Fruit fly (Drosophila melanogaster) whole organism, embryonic: ENCODE results near the gene Blos4.
A peak's percentile ranks its signal among the peaks of the same experiment; 100 is the strongest.

Experiments
- Adf1 ChIP-seq: fragments of 200-800 bp; sonication (Bioruptor generic); IDR thresholded peaks from 2 replicates; pipeline ENCODE4 v1.3.6; 2022; ENCODE audit warnings: missing biosample characterization, missing genetic modification characterization
- Asciz ChIP-seq: fragments of 200-800 bp; sonication (Bioruptor generic); optimal IDR thresholded peaks from 2 replicates; lab custom pipeline; 2017; ENCODE audit warnings: missing biosample characterization, mild to moderate bottlenecking, missing genetic modification characterization, missing genetic modification reagents
- Bdp1 ChIP-seq: fragments of 200-800 bp; sonication (Bioruptor generic); optimal IDR thresholded peaks from 3 replicates; lab custom pipeline; 2016; ENCODE audit warnings: missing biosample characterization, missing genetic modification characterization
- CG11398 ChIP-seq: fragments of 200-800 bp; sonication (Bioruptor generic); optimal IDR thresholded peaks from 2 replicates; lab custom pipeline; 2016; ENCODE audit warnings: missing biosample characterization, missing genetic modification characterization
- CG13123 ChIP-seq: fragments of 200-800 bp; sonication (Bioruptor generic); optimal IDR thresholded peaks from 2 replicates; lab custom pipeline; 2016; ENCODE audit warnings: missing biosample characterization, missing genetic modification characterization
- CG13624 ChIP-seq: fragments of 200-800 bp; sonication (Bioruptor generic); optimal IDR thresholded peaks from 2 replicates; lab custom pipeline; 2016; ENCODE audit warnings: missing biosample characterization, missing genetic modification characterization
- CG14710 ChIP-seq: fragments of 200-800 bp; sonication (Bioruptor generic); optimal IDR thresholded peaks from 3 replicates; lab custom pipeline; 2019; ENCODE audit warnings: missing biosample characterization, mild to moderate bottlenecking, missing genetic modification characterization, moderate library complexity
- CG16779 ChIP-seq: fragments of 200-800 bp; sonication (Bioruptor generic); IDR thresholded peaks from 2 replicates; pipeline ENCODE4 v1.3.6; 2022; ENCODE audit warnings: missing biosample characterization, missing genetic modification characterization
- CG18011 ChIP-seq: fragments of 200-800 bp; sonication (Bioruptor generic); optimal IDR thresholded peaks from 2 replicates; lab custom pipeline; 2017; ENCODE audit warnings: missing biosample characterization, missing genetic modification characterization, mild to moderate bottlenecking, moderate library complexity, missing genotype
- CG1832 ChIP-seq: fragments of 200-800 bp; sonication (Bioruptor generic); optimal IDR thresholded peaks from 2 replicates; lab custom pipeline; 2017; ENCODE audit warnings: missing biosample characterization, mild to moderate bottlenecking, missing genetic modification characterization, inconsistent platforms
- CG2202 ChIP-seq: fragments of 200-800 bp; sonication (Bioruptor generic); optimal IDR thresholded peaks from 2 replicates; lab custom pipeline; 2018; ENCODE audit warnings: missing biosample characterization, mild to moderate bottlenecking, missing genetic modification characterization
- CG32767 ChIP-seq: fragments of 200-800 bp; sonication (Bioruptor generic); IDR thresholded peaks from 2 replicates; pipeline ENCODE4 v1.3.6; 2022; ENCODE audit warnings: missing biosample characterization, missing genetic modification characterization
- CG3847 ChIP-seq: fragments of 200-800 bp; sonication (Bioruptor generic); IDR thresholded peaks from 2 replicates; pipeline ENCODE4 v1.3.6; 2022; ENCODE audit warnings: missing biosample characterization, missing genetic modification characterization
- CG4424 ChIP-seq: fragments of 200-800 bp; sonication (Bioruptor generic); optimal IDR thresholded peaks from 3 replicates; lab custom pipeline; 2016; ENCODE audit warnings: missing biosample characterization, missing genetic modification characterization
- CG5245 ChIP-seq: fragments of 200-800 bp; sonication (Bioruptor generic); optimal IDR thresholded peaks from 3 replicates; lab custom pipeline; 2016; ENCODE audit warnings: missing biosample characterization, missing genetic modification characterization
- CG6175 ChIP-seq: fragments of 200-800 bp; sonication (Bioruptor generic); IDR thresholded peaks from 3 replicates; pipeline ENCODE4 v1.3.6; 2022; ENCODE audit warnings: missing biosample characterization, missing genetic modification characterization
- CG6272 ChIP-seq: fragments of 200-800 bp; sonication (Bioruptor generic); IDR thresholded peaks from 2 replicates; pipeline ENCODE4 v1.3.6; 2022; ENCODE audit warnings: missing biosample characterization, missing genetic modification characterization
- CG6765 ChIP-seq: fragments of 200-800 bp; sonication (Bioruptor generic); optimal IDR thresholded peaks from 3 replicates; lab custom pipeline; 2017; ENCODE audit warnings: missing biosample characterization, mild to moderate bottlenecking, missing genetic modification characterization
- CG7745 ChIP-seq: fragments of 200-800 bp; sonication (Bioruptor generic); optimal IDR thresholded peaks from 2 replicates; lab custom pipeline; 2018; ENCODE audit warnings: missing biosample characterization, mild to moderate bottlenecking, missing genetic modification characterization, moderate library complexity
- CG8944 ChIP-seq: fragments of 200-800 bp; sonication (Bioruptor generic); optimal IDR thresholded peaks from 3 replicates; lab custom pipeline; 2016; ENCODE audit warnings: missing biosample characterization, missing genetic modification characterization
- ERR ChIP-seq: fragments of 200-800 bp; sonication (Bioruptor generic); optimal IDR thresholded peaks from 2 replicates; lab custom pipeline; 2016; ENCODE audit warnings: missing biosample characterization, missing genetic modification characterization
- Fer3 ChIP-seq: fragments of 200-800 bp; sonication (Bioruptor generic); optimal IDR thresholded peaks from 2 replicates; lab custom pipeline; 2018; ENCODE audit warnings: missing biosample characterization, mild to moderate bottlenecking, missing genetic modification characterization, moderate library complexity
- NfI ChIP-seq: fragments of 200-800 bp; sonication (Bioruptor generic); optimal IDR thresholded peaks from 3 replicates; lab custom pipeline; 2018; ENCODE audit warnings: missing biosample characterization, mild to moderate bottlenecking, missing genetic modification characterization, moderate library complexity
- Rx ChIP-seq: fragments of 200-800 bp; sonication (Bioruptor generic); IDR thresholded peaks from 2 replicates; pipeline ENCODE4 v1.3.6; 2022; ENCODE audit warnings: missing biosample characterization, missing genetic modification characterization
- Sox102F ChIP-seq: fragments of 200-800 bp; sonication (Bioruptor generic); optimal IDR thresholded peaks from 2 replicates; lab custom pipeline; 2018; ENCODE audit warnings: missing biosample characterization, mild to moderate bottlenecking, missing genetic modification characterization, moderate library complexity
- Sry-δ ChIP-seq: fragments of 200-800 bp; sonication (Bioruptor generic); optimal IDR thresholded peaks from 2 replicates; lab custom pipeline; 2016; ENCODE audit warnings: missing biosample characterization, missing genetic modification characterization
- TFAM ChIP-seq: fragments of 200-800 bp; sonication (Bioruptor generic); optimal IDR thresholded peaks from 2 replicates; lab custom pipeline; 2017; ENCODE audit warnings: missing biosample characterization, missing genetic modification characterization, inconsistent platforms
- abd-A ChIP-seq: fragments of 200-800 bp; sonication (Bioruptor generic); optimal IDR thresholded peaks from 3 replicates; lab custom pipeline; 2019; ENCODE audit warnings: missing biosample characterization, mild to moderate bottlenecking, missing genetic modification characterization, moderate library complexity
- chm ChIP-seq: fragments of 200-800 bp; sonication (Bioruptor generic); IDR thresholded peaks from 2 replicates; pipeline ENCODE4 v1.3.6; 2022; ENCODE audit warnings: missing biosample characterization, missing genetic modification characterization
- corto ChIP-seq: fragments of 200-800 bp; sonication (Bioruptor generic); optimal IDR thresholded peaks from 2 replicates; lab custom pipeline; 2016; ENCODE audit warnings: missing biosample characterization, mild to moderate bottlenecking, missing genetic modification characterization, moderate library complexity
- dm ChIP-seq: fragments of 200-800 bp; sonication (Bioruptor generic); optimal IDR thresholded peaks from 3 replicates; lab custom pipeline; 2016; ENCODE audit warnings: missing biosample characterization, missing genetic modification characterization
- dmrt99B ChIP-seq: fragments of 200-800 bp; sonication (Bioruptor generic); optimal IDR thresholded peaks from 2 replicates; lab custom pipeline; 2018; ENCODE audit warnings: missing biosample characterization, mild to moderate bottlenecking, missing genetic modification characterization, moderate library complexity
- grn ChIP-seq: fragments of 200-800 bp; sonication (Bioruptor generic); optimal IDR thresholded peaks from 3 replicates; lab custom pipeline; 2017; ENCODE audit warnings: missing biosample characterization, missing genetic modification characterization
- gsb-n ChIP-seq: fragments of 200-800 bp; sonication (Bioruptor generic); optimal IDR thresholded peaks from 3 replicates; lab custom pipeline; 2018; ENCODE audit warnings: missing biosample characterization, mild to moderate bottlenecking, missing genetic modification characterization
- jing ChIP-seq: fragments of 200-800 bp; sonication (Bioruptor generic); optimal IDR thresholded peaks from 2 replicates; lab custom pipeline; 2018; ENCODE audit warnings: missing biosample characterization, mild to moderate bottlenecking, missing genetic modification characterization
- kni ChIP-seq: fragments of 200-800 bp; sonication (Bioruptor generic); optimal IDR thresholded peaks from 3 replicates; lab custom pipeline; 2017; ENCODE audit warnings: mild to moderate bottlenecking, missing biosample characterization, missing genetic modification reagents, missing genetic modification characterization
- lbe ChIP-seq: fragments of 200-800 bp; sonication (Bioruptor generic); optimal IDR thresholded peaks from 2 replicates; lab custom pipeline; 2016; ENCODE audit warnings: missing biosample characterization, mild to moderate bottlenecking, missing genetic modification characterization
- maf-S ChIP-seq: fragments of 200-800 bp; sonication (Bioruptor generic); optimal IDR thresholded peaks from 2 replicates; lab custom pipeline; 2016; ENCODE audit warnings: missing biosample characterization, missing genetic modification characterization
- mld ChIP-seq: fragments of 200-800 bp; sonication (Bioruptor generic); IDR thresholded peaks from 3 replicates; pipeline ENCODE4 v1.3.6; 2022; ENCODE audit warnings: missing biosample characterization, missing genetic modification characterization; ENCODE audit not compliant: partially characterized antibody
- repo ChIP-seq: fragments of 200-800 bp; sonication (Bioruptor generic); optimal IDR thresholded peaks from 2 replicates; lab custom pipeline; 2016; ENCODE audit warnings: missing biosample characterization, missing genetic modification characterization
- sd ChIP-seq: fragments of 200-800 bp; sonication (Bioruptor generic); optimal IDR thresholded peaks from 3 replicates; lab custom pipeline; 2018; ENCODE audit warnings: missing biosample characterization, mild to moderate bottlenecking, missing genetic modification characterization, moderate library complexity
- stc ChIP-seq: fragments of 200-800 bp; sonication (Bioruptor generic); IDR thresholded peaks from 2 replicates; pipeline ENCODE4 v1.3.6; 2022; ENCODE audit warnings: missing biosample characterization, missing genetic modification characterization
- sug ChIP-seq: fragments of 200-800 bp; optimal IDR thresholded peaks from 2 replicates; lab custom pipeline; 2019; ENCODE audit warnings: missing biosample characterization, mild to moderate bottlenecking, missing genetic modification characterization, moderate library complexity
- tio ChIP-seq: fragments of 200-800 bp; sonication (Bioruptor generic); optimal IDR thresholded peaks from 2 replicates; lab custom pipeline; 2017; ENCODE audit warnings: missing biosample characterization, missing genetic modification characterization, inconsistent platforms
- twi ChIP-seq: fragments of 200-800 bp; optimal IDR thresholded peaks from 2 replicates; lab custom pipeline; 2019; ENCODE audit warnings: missing biosample characterization, mild to moderate bottlenecking, missing genetic modification characterization, moderate library complexity
- tx ChIP-seq: fragments of 200-800 bp; sonication (Bioruptor generic); optimal IDR thresholded peaks from 2 replicates; lab custom pipeline; 2016; ENCODE audit warnings: missing biosample characterization, missing genetic modification characterization
- vfl ChIP-seq: fragments of 200-800 bp; sonication (Bioruptor generic); optimal IDR thresholded peaks from 2 replicates; lab custom pipeline; 2016; ENCODE audit warnings: missing biosample characterization, missing genetic modification characterization
- vnd ChIP-seq: fragments of 200-800 bp; sonication (Bioruptor generic); IDR thresholded peaks from 3 replicates; pipeline ENCODE4 v1.3.6; 2022; ENCODE audit warnings: missing biosample characterization, missing genetic modification characterization; ENCODE audit not compliant: partially characterized antibody
- z ChIP-seq: fragments of 200-800 bp; sonication (Bioruptor generic); IDR thresholded peaks from 3 replicates; pipeline ENCODE4 v1.3.6; 2022; ENCODE audit warnings: missing biosample characterization, missing genetic modification characterization

Gene Blos4

DNA sequence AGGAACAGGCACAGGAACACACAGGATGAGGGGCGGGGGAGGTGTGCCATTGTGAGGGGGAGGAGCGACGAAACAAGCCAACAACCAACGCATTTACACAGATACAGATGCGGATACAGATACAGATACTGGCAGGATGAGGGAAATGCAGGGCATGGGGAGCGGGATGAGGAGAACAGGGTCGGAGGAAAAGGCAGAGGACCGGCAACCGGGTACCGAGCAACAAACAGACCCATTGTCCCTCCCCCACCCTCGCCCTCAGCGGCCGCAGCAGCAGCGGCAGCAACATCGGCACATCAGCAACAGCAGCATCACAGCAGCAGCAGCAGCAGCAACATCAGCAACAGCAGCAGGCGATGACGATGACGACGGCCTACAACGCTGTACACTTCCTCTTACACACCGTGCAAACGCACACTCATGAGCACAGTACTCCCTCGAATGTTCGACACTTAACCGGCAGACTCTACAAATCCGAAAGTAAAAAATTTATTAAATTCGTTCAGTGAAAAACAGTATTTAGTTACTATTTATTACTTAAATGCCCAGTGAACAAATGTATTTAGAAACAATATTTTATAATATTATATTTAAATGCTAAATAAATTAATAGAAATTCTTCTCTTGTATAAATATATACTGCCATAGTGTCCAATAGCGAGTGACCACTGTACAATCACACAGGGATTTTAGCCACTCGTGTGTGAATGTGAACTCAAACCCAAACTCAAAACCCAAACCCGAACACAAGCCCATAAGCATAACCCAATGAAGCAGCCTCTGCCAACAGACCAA lies 23.3 kb upstream of the Blos4 start (continued):
- peak; percentile 78 for TF ChIP-seq corto (GFP tag; lab: Kevin White, UChicago)
- TF ChIP-seq Bdp1 (GFP tag; lab: Kevin White, UChicago): peak; percentile 9
- TF ChIP-seq CG6272 (GFP tag; lab: Robert Waterston, UW): peak; percentile 67
- peak; percentile 96 for TF ChIP-seq CG14710 (tag; lab: Kevin White, UChicago)
- peak; percentile 64 for TF ChIP-seq CG2202 (tag; lab: Kevin White, UChicago)
- peak; percentile 85 for TF ChIP-seq twi
- peak; percentile 85 for TF ChIP-seq Asciz (GFP tag; lab: Kevin White, UChicago)
- peak; percentile 97 for TF ChIP-seq dmrt99B
- TF ChIP-seq ERR (GFP tag; lab: Kevin White, UChicago): no peak
- TF ChIP-seq repo (GFP tag; lab: Kevin White, UChicago): no peak
- peak; percentile 81 for TF ChIP-seq CG32767
- TF ChIP-seq CG7745 (tag; lab: Kevin White, UChicago): no peak
- TF ChIP-seq tio: peak; percentile 84
- peak; percentile 73 for TF ChIP-seq sug (tag; lab: Kevin White, UChicago)
- TF ChIP-seq jing: peak; percentile 64
- no peak for TF ChIP-seq CG8944 (GFP tag; lab: Kevin White, UChicago)
- TF ChIP-seq CG11398 (GFP tag; lab: Kevin White, UChicago): no peak
- peak; percentile 57 for TF ChIP-seq CG5245 (GFP tag; lab: Kevin White, UChicago)
- no peak for TF ChIP-seq maf-S
- TF ChIP-seq gsb-n (tag; lab: Kevin White, UChicago): peak; percentile 90
- TF ChIP-seq grn (GFP tag; lab: Kevin White, UChicago): peak; percentile 47
- TF ChIP-seq TFAM (GFP tag; lab: Kevin White, UChicago): no peak
- peak; percentile 67 for TF ChIP-seq z (GFP tag; lab: Robert Waterston, UW)
- TF ChIP-seq chm (GFP tag; lab: Robert Waterston, UW): 0 out of 2 replicates have a peak, but pooled peaks have one; percentile 44
- TF ChIP-seq kni (GFP tag; lab: Kevin White, UChicago): peak; percentile 5
- peak; percentile 78 for TF ChIP-seq Fer3 (tag; lab: Kevin White, UChicago)
- no peak for TF ChIP-seq CG1832 (GFP tag; lab: Kevin White, UChicago)
- TF ChIP-seq CG6765 (GFP tag; lab: Kevin White, UChicago): peak; percentile 76
- peak; percentile 45 for TF ChIP-seq CG13123 (GFP tag; lab: Kevin White, UChicago)
- TF ChIP-seq CG13624 (GFP tag; lab: Kevin White, UChicago): no peak
- peak; percentile 84 for TF ChIP-seq CG3847
- peak; percentile 54 for TF ChIP-seq CG4424
- no peak for TF ChIP-seq vfl (GFP tag; lab: Kevin White, UChicago)
- peak; percentile 32 for TF ChIP-seq abd-A
- peak; percentile 87 for TF ChIP-seq Sox102F (GFP tag; lab: Kevin White, UChicago)
- TF ChIP-seq stc (GFP tag; lab: Robert Waterston, UW): peak; percentile 86
- TF ChIP-seq Sry-δ (GFP tag; lab: Kevin White, UChicago): no peak
- TF ChIP-seq Adf1 (GFP tag; lab: Robert Waterston, UW): peak; percentile 76
- TF ChIP-seq lbe (GFP tag; lab: Kevin White, UChicago): peak; percentile 77
- no peak for TF ChIP-seq dm (GFP tag; lab: Kevin White, UChicago)
- TF ChIP-seq Rx: peak; percentile 54; the same call in 1 of the 2 replicates
- TF ChIP-seq sd (tag; lab: Kevin White, UChicago): peak; percentile 66
- TF ChIP-seq mld: no peak; the same call in 2 of the 3 replicates
- TF ChIP-seq CG6175: no peak
- TF ChIP-seq CG16779 (GFP tag; lab: Robert Waterston, UW): no peak
- TF ChIP-seq vnd (GFP tag; lab: Robert Waterston, UW): no peak
- TF ChIP-seq tx (GFP tag; lab: Kevin White, UChicago): no peak
- TF ChIP-seq NfI (GFP tag; lab: Kevin White, UChicago): peak; percentile 82
- peak; percentile 28 for TF ChIP-seq CG18011 (GFP tag; lab: Kevin White, UChicago)
